Fruit fly (Drosophila melanogaster) whole organism, embryonic: ENCODE results near the gene cwo.

ENCODE experiments used
- ATbp ChIP-seq: fragments of 200-800 bp; sonication (Bioruptor generic); optimal IDR thresholded peaks from 2 replicates; lab custom pipeline; 2017; ENCODE audit warnings: missing biosample characterization, mild to moderate bottlenecking, missing genetic modification characterization, missing genetic modification reagents
- Abd-B ChIP-seq: fragments of 200-800 bp; sonication (Bioruptor generic); optimal IDR thresholded peaks from 2 replicates; lab custom pipeline; 2018; ENCODE audit warnings: missing biosample characterization, mild to moderate bottlenecking, missing genetic modification characterization, moderate library complexity
- Adf1 ChIP-seq: fragments of 200-800 bp; sonication (Bioruptor generic); IDR thresholded peaks from 2 replicates; pipeline ENCODE4 v1.3.6; 2022; ENCODE audit warnings: missing biosample characterization, missing genetic modification characterization
- C15 ChIP-seq: fragments of 200-800 bp; sonication (Bioruptor generic); IDR thresholded peaks from 3 replicates; pipeline ENCODE4 v1.3.6; 2022; ENCODE audit warnings: missing biosample characterization, missing genetic modification characterization
- CG10366 ChIP-seq: fragments of 200-800 bp; sonication (Bioruptor generic); IDR thresholded peaks from 2 replicates; pipeline ENCODE4 v1.3.6; 2022; ENCODE audit warnings: missing biosample characterization, missing genetic modification characterization
- CG12104 ChIP-seq: fragments of 200-800 bp; sonication (Bioruptor generic); optimal IDR thresholded peaks from 3 replicates; lab custom pipeline; 2016; ENCODE audit warnings: missing biosample characterization, missing genetic modification characterization
- CG12155 ChIP-seq: fragments of 200-800 bp; sonication (Bioruptor generic); optimal IDR thresholded peaks from 3 replicates; lab custom pipeline; 2016; ENCODE audit warnings: missing biosample characterization, missing genetic modification characterization
- CG12219 ChIP-seq: fragments of 200-800 bp; sonication (Bioruptor generic); optimal IDR thresholded peaks from 3 replicates; lab custom pipeline; 2018; ENCODE audit warnings: missing biosample characterization, mild to moderate bottlenecking, missing genetic modification characterization
- CG1602 ChIP-seq: fragments of 200-800 bp; sonication (Bioruptor generic); optimal IDR thresholded peaks from 3 replicates; lab custom pipeline; 2016; ENCODE audit warnings: missing biosample characterization, missing genetic modification characterization
- CG1603 ChIP-seq: fragments of 200-800 bp; sonication (Bioruptor generic); optimal IDR thresholded peaks from 2 replicates; lab custom pipeline; 2019; ENCODE audit warnings: missing biosample characterization, mild to moderate bottlenecking, missing genetic modification characterization, moderate library complexity
- CG16779 ChIP-seq: fragments of 200-800 bp; sonication (Bioruptor generic); IDR thresholded peaks from 2 replicates; pipeline ENCODE4 v1.3.6; 2022; ENCODE audit warnings: missing biosample characterization, missing genetic modification characterization
- CG16815 ChIP-seq: fragments of 200-800 bp; sonication (Bioruptor generic); optimal IDR thresholded peaks from 3 replicates; lab custom pipeline; 2017; ENCODE audit warnings: missing biosample characterization, mild to moderate bottlenecking, missing genetic modification characterization
- CG17829 ChIP-seq: fragments of 200-800 bp; optimal IDR thresholded peaks from 2 replicates; lab custom pipeline; 2019; ENCODE audit warnings: missing biosample characterization, mild to moderate bottlenecking, missing genetic modification characterization, moderate library complexity
- CG18262 ChIP-seq: fragments of 200-800 bp; optimal IDR thresholded peaks from 3 replicates; lab custom pipeline; 2019; ENCODE audit warnings: missing biosample characterization, mild to moderate bottlenecking, missing genetic modification characterization, moderate library complexity
- CG2116 ChIP-seq: fragments of 200-800 bp; sonication (Bioruptor generic); optimal IDR thresholded peaks from 3 replicates; lab custom pipeline; 2018; ENCODE audit warnings: missing biosample characterization, mild to moderate bottlenecking, missing genetic modification characterization
- CG3065 ChIP-seq: fragments of 200-800 bp; sonication (Bioruptor generic); optimal IDR thresholded peaks from 2 replicates; lab custom pipeline; 2016; ENCODE audit warnings: missing biosample characterization, missing genetic modification characterization
- CG3281 ChIP-seq: fragments of 200-800 bp; sonication (Bioruptor generic); optimal IDR thresholded peaks from 3 replicates; lab custom pipeline; 2017; ENCODE audit warnings: missing biosample characterization, mild to moderate bottlenecking, missing genetic modification characterization
- CG33213 ChIP-seq: fragments of 200-800 bp; sonication (Bioruptor generic); optimal IDR thresholded peaks from 3 replicates; lab custom pipeline; 2016; ENCODE audit warnings: missing biosample characterization, missing genetic modification characterization
- CG4282 ChIP-seq: fragments of 200-800 bp; sonication (Bioruptor generic); optimal IDR thresholded peaks from 2 replicates; lab custom pipeline; 2016; ENCODE audit warnings: missing biosample characterization, missing genetic modification characterization
- CG4820 ChIP-seq: fragments of 200-800 bp; sonication (Bioruptor generic); optimal IDR thresholded peaks from 3 replicates; lab custom pipeline; 2016; ENCODE audit warnings: missing biosample characterization, missing genetic modification characterization
- CG4854 ChIP-seq: fragments of 200-800 bp; sonication (Bioruptor generic); optimal IDR thresholded peaks from 2 replicates; lab custom pipeline; 2016; ENCODE audit warnings: missing biosample characterization, missing genetic modification characterization, inconsistent platforms
- CG6854 ChIP-seq: fragments of 200-800 bp; sonication (Bioruptor generic); optimal IDR thresholded peaks from 3 replicates; lab custom pipeline; 2017; ENCODE audit warnings: missing biosample characterization, mild to moderate bottlenecking, missing genetic modification characterization
- CG7271 ChIP-seq: fragments of 200-800 bp; sonication (Bioruptor generic); optimal IDR thresholded peaks from 2 replicates; lab custom pipeline; 2018; ENCODE audit warnings: missing biosample characterization, mild to moderate bottlenecking, missing genetic modification characterization, moderate library complexity
- CG7839 ChIP-seq: fragments of 200-800 bp; sonication (Bioruptor generic); optimal IDR thresholded peaks from 3 replicates; lab custom pipeline; 2018; ENCODE audit warnings: missing biosample characterization, mild to moderate bottlenecking, missing genetic modification characterization, moderate library complexity
- CG7928 ChIP-seq: fragments of 200-800 bp; sonication (Bioruptor generic); optimal IDR thresholded peaks from 2 replicates; lab custom pipeline; 2017; ENCODE audit warnings: missing biosample characterization, mild to moderate bottlenecking, missing genetic modification characterization
- CG8359 ChIP-seq: fragments of 200-800 bp; sonication (Bioruptor generic); optimal IDR thresholded peaks from 2 replicates; lab custom pipeline; 2017; ENCODE audit warnings: missing biosample characterization, mild to moderate bottlenecking, missing genetic modification characterization, borderline replicate concordance
- CG9727 ChIP-seq: fragments of 200-800 bp; sonication (Bioruptor generic); optimal IDR thresholded peaks from 3 replicates; lab custom pipeline; 2017; ENCODE audit warnings: missing biosample characterization, mild to moderate bottlenecking, missing genetic modification characterization
- CG9876 ChIP-seq: fragments of 200-800 bp; sonication (Bioruptor generic); optimal IDR thresholded peaks from 2 replicates; lab custom pipeline; 2016; ENCODE audit warnings: missing biosample characterization, missing genetic modification characterization
- Ets97D ChIP-seq: fragments of 200-800 bp; sonication (Bioruptor generic); optimal IDR thresholded peaks from 3 replicates; lab custom pipeline; 2016; ENCODE audit warnings: missing biosample characterization, missing genetic modification characterization
- MTF-1 ChIP-seq: fragments of 200-800 bp; sonication (Bioruptor generic); optimal IDR thresholded peaks from 2 replicates; lab custom pipeline; 2018; ENCODE audit warnings: missing biosample characterization, mild to moderate bottlenecking, missing genetic modification characterization, borderline replicate concordance
- Med ChIP-seq: fragments of 200-800 bp; sonication (Bioruptor generic); peaks from one replicate; lab custom pipeline; 2016; ENCODE audit warnings: missing biosample characterization, missing genetic modification characterization, mild to moderate bottlenecking, inconsistent platforms, moderate library complexity
- Meics ChIP-seq: fragments of 200-800 bp; sonication (Bioruptor generic); optimal IDR thresholded peaks from 2 replicates; lab custom pipeline; 2017; ENCODE audit warnings: missing biosample characterization, mild to moderate bottlenecking, missing genetic modification characterization
- Mrtf ChIP-seq: fragments of 200-800 bp; sonication (Bioruptor generic); IDR thresholded peaks from 3 replicates; pipeline ENCODE4 v1.3.6; 2022; ENCODE audit warnings: missing biosample characterization, missing genetic modification characterization
- Myb ChIP-seq: fragments of 200-800 bp; sonication (Bioruptor generic); optimal IDR thresholded peaks from 2 replicates; lab custom pipeline; 2016; ENCODE audit warnings: missing biosample characterization, missing genetic modification characterization
- Pdp1 ChIP-seq, 2 experiments: fragments of 200-800 bp; sonication (Bioruptor generic); optimal IDR thresholded peaks; 3 replicates each; lab custom pipeline; 2016; ENCODE audit warnings: missing biosample characterization in 2 of 2, missing genetic modification characterization in 2 of 2, mild to moderate bottlenecking in 1 of 2, moderate library complexity in 1 of 2
- Poxn ChIP-seq: fragments of 200-800 bp; sonication (Bioruptor generic); IDR thresholded peaks from 2 replicates; pipeline ENCODE4 v1.3.6; 2022; ENCODE audit warnings: missing biosample characterization, missing genetic modification characterization
- Sin3A ChIP-seq: fragments of >200 bp; optimal IDR thresholded peaks from 2 replicates; lab custom pipeline; 2018
- abd-A ChIP-seq: fragments of 200-800 bp; sonication (Bioruptor generic); optimal IDR thresholded peaks from 3 replicates; lab custom pipeline; 2019; ENCODE audit warnings: missing biosample characterization, mild to moderate bottlenecking, missing genetic modification characterization, moderate library complexity
- bigmax ChIP-seq: fragments of 200-800 bp; sonication (Bioruptor generic); optimal IDR thresholded peaks from 2 replicates; lab custom pipeline; 2018; ENCODE audit warnings: missing biosample characterization, mild to moderate bottlenecking, missing genetic modification characterization
- chm ChIP-seq: fragments of 200-800 bp; sonication (Bioruptor generic); IDR thresholded peaks from 2 replicates; pipeline ENCODE4 v1.3.6; 2022; ENCODE audit warnings: missing biosample characterization, missing genetic modification characterization
- fd96Cb ChIP-seq: fragments of 200-800 bp; sonication (Bioruptor generic); optimal IDR thresholded peaks from 2 replicates; lab custom pipeline; 2018; ENCODE audit warnings: missing biosample characterization, mild to moderate bottlenecking, missing genetic modification characterization, moderate library complexity
- gfzf ChIP-seq: fragments of 200-800 bp; sonication (Bioruptor generic); optimal IDR thresholded peaks from 2 replicates; lab custom pipeline; 2016; ENCODE audit warnings: missing biosample characterization, mild to moderate bottlenecking, missing genetic modification characterization, moderate library complexity
- gro ChIP-seq: fragments of 200-800 bp; sonication (Bioruptor generic); optimal IDR thresholded peaks from 2 replicates; lab custom pipeline; 2016; ENCODE audit warnings: missing biosample characterization, missing genetic modification characterization
- jigr1 ChIP-seq: fragments of 200-800 bp; sonication (Bioruptor generic); IDR thresholded peaks from 3 replicates; pipeline ENCODE4 v1.3.6; 2022; ENCODE audit warnings: missing biosample characterization, missing genetic modification characterization
- ken ChIP-seq: fragments of 200-800 bp; sonication (Bioruptor generic); IDR thresholded peaks from 3 replicates; pipeline ENCODE4 v1.3.6; 2022; ENCODE audit warnings: missing biosample characterization, missing genetic modification characterization
- lilli ChIP-seq: fragments of 200-800 bp; sonication (Bioruptor generic); optimal IDR thresholded peaks from 3 replicates; lab custom pipeline; 2016; ENCODE audit warnings: missing biosample characterization, missing genetic modification characterization
- lmd ChIP-seq: fragments of 200-800 bp; sonication (Bioruptor generic); IDR thresholded peaks from 2 replicates; pipeline ENCODE4 v1.3.6; 2022; ENCODE audit warnings: missing biosample characterization, missing genetic modification characterization
- scrt ChIP-seq: fragments of 200-800 bp; sonication (Bioruptor generic); optimal IDR thresholded peaks from 2 replicates; lab custom pipeline; 2018; ENCODE audit warnings: missing biosample characterization, mild to moderate bottlenecking, missing genetic modification characterization, moderate library complexity
- tgo ChIP-seq: fragments of 200-800 bp; sonication (Bioruptor generic); IDR thresholded peaks from 3 replicates; pipeline ENCODE4 v1.3.6; 2022; ENCODE audit warnings: missing biosample characterization, missing genetic modification characterization
- usp ChIP-seq: fragments of >200 bp; optimal IDR thresholded peaks from 2 replicates; lab custom pipeline; 2017; ENCODE audit warnings: missing biosample characterization, missing genetic modification characterization
- vnd ChIP-seq: fragments of 200-800 bp; sonication (Bioruptor generic); IDR thresholded peaks from 3 replicates; pipeline ENCODE4 v1.3.6; 2022; ENCODE audit warnings: missing biosample characterization, missing genetic modification characterization; ENCODE audit not compliant: partially characterized antibody
- vvl ChIP-seq: fragments of 200-800 bp; sonication (Bioruptor generic); IDR thresholded peaks from 2 replicates; pipeline ENCODE4 v1.3.6; 2022; ENCODE audit warnings: missing biosample characterization, missing genetic modification characterization

Gene cwo

DNA sequence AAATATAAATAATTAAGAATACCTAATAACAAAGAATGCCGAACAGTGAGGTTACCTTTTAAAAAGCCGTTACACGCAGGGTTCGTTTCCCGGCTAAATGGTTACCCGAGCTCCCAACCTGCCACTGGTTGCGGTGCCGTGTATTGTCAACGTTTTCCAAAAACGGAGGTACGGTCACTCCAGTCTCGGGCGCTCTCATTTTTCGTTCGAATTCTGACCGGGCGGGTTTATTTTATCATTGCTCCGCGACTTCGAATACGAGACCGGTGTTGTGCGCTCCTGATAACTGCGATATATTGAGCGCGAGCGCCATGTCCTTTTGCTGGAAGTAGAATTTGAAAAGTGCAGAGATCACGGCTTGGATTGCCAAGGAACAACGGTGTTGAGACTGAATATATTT lies 38.1 kb upstream of the cwo start, which contains the start of gene jumu (continued):
- TF ChIP-seq CG33213 (GFP tag; lab: Kevin White, UChicago) (peak; percentile 70), Poxn (GFP tag; lab: Robert Waterston, UW) (no peak), CG17829 (tag; lab: Kevin White, UChicago) (peak; percentile 69), CG12219 (GFP tag; lab: Kevin White, UChicago) (no peak), vnd (GFP tag; lab: Robert Waterston, UW) (no peak), gro (GFP tag; lab: Kevin White, UChicago) (peak; percentile 34), CG7839 (tag; lab: Kevin White, UChicago) (peak; percentile 22), CG16815 (GFP tag; lab: Kevin White, UChicago) (no peak), ATbp (no peak), Myb (GFP tag; lab: Kevin White, UChicago) (peak; percentile 100), Pdp1 (GFP tag; optimal IDR thresholded peaks at IDR 0.05; lab: Kevin White, UChicago) (peak in 1 of 2 experiments; percentile 61), chm (no peak), CG1602 (GFP tag; lab: Kevin White, UChicago) (no peak), vvl (no peak), CG4282 (GFP tag; lab: Kevin White, UChicago) (peak; percentile 13), jigr1 (GFP tag; lab: Robert Waterston, UW) (no peak), CG1603 (tag; lab: Kevin White, UChicago) (peak; percentile 87), lmd (GFP tag; lab: Robert Waterston, UW) (no peak), CG9727 (peak; percentile 23), CG3281 (GFP tag; lab: Kevin White, UChicago) (peak; percentile 19), CG2116 (GFP tag; lab: Kevin White, UChicago) (peak; percentile 74), CG8359 (GFP tag; lab: Kevin White, UChicago) (no peak), CG16779 (no peak), CG12104 (GFP tag; lab: Kevin White, UChicago) (no peak), abd-A (tag; lab: Kevin White, UChicago) (no peak), CG3065 (no peak), CG4820 (no peak), usp (GFP tag; lab: Kevin White, UChicago) (no peak), CG10366 (GFP tag; lab: Robert Waterston, UW) (no peak), CG9876 (GFP tag; lab: Kevin White, UChicago) (no peak), Ets97D (GFP tag; lab: Kevin White, UChicago) (peak; percentile 87), Abd-B (GFP tag; lab: Kevin White, UChicago) (no peak), CG7271 (no peak), Sin3A (peak; percentile 12), gfzf (GFP tag; lab: Kevin White, UChicago) (peak; percentile 98), CG7928 (GFP tag; lab: Kevin White, UChicago) (peak; percentile 59), ken (GFP tag; lab: Robert Waterston, UW) (no peak), Adf1 (GFP tag; lab: Robert Waterston, UW) (no peak), tgo (no peak), C15 (GFP tag; lab: Robert Waterston, UW) (no peak), lilli (GFP tag; lab: Kevin White, UChicago) (peak; percentile 25), CG6854 (no peak), Meics (peak; percentile 7), CG12155 (GFP tag; lab: Kevin White, UChicago) (no peak), scrt (GFP tag; lab: Kevin White, UChicago) (peak; percentile 78), Med (GFP tag; lab: Kevin White, UChicago) (peak; percentile 81), CG4854 (no peak), bigmax (peak; percentile 54), MTF-1 (GFP tag; lab: Kevin White, UChicago) (peak; percentile 15), CG18262 (tag; lab: Kevin White, UChicago) (no peak), fd96Cb (tag; lab: Kevin White, UChicago) (no peak), Mrtf (no peak)
